Worm (Caenorhabditis elegans) whole organism, young adult: ENCODE data around the gene Y116A8C.44.

Source experiments
- B0261.1 ChIP-seq: sonication (generic microtip); optimal IDR thresholded peaks from 2 replicates; lab custom pipeline; 2016; ENCODE audit warnings: mild to moderate bottlenecking, missing genetic modification characterization, moderate library complexity, missing compliant biosample characterization
- B0336.3 ChIP-seq: fragments of 200-800 bp; sonication (Bioruptor generic); IDR thresholded peaks from 2 replicates; pipeline ENCODE4 v1.3.6; 2022; ENCODE audit warnings: missing genetic modification characterization, missing compliant biosample characterization
- F33H1.4 ChIP-seq: fragments of 200-800 bp; sonication (Bioruptor generic); IDR thresholded peaks from 2 replicates; pipeline ENCODE4 v1.3.6; 2022; ENCODE audit warnings: missing genetic modification reagents, missing genetic modification characterization, missing compliant biosample characterization
- F39B2.1 ChIP-seq: fragments of 200-800 bp; sonication (Bioruptor generic); IDR thresholded peaks from 2 replicates; pipeline ENCODE4 v1.3.6; 2022; ENCODE audit warnings: missing genetic modification reagents, missing genetic modification characterization, missing compliant biosample characterization
- F49E8.2 ChIP-seq: sonication (generic microtip); optimal IDR thresholded peaks from 3 replicates; lab custom pipeline; 2017; ENCODE audit warnings: missing genetic modification characterization, mild to moderate bottlenecking, missing compliant biosample characterization, antibody characterized with exemption, moderate library complexity; ENCODE audit not compliant: insufficient read depth
- F57C9.4 ChIP-seq: sonication (generic microtip); optimal IDR thresholded peaks from 2 replicates; lab custom pipeline; 2017; ENCODE audit warnings: mild to moderate bottlenecking, missing genetic modification characterization, missing compliant biosample characterization
- K12H6.12 ChIP-seq: fragments of 200-800 bp; sonication (Bioruptor generic); optimal IDR thresholded peaks from 2 replicates; lab custom pipeline; 2018; ENCODE audit warnings: mild to moderate bottlenecking, missing genetic modification characterization, missing compliant biosample characterization
- Y56A3A.18 ChIP-seq: fragments of 200-800 bp; sonication (Bioruptor generic); IDR thresholded peaks from 2 replicates; pipeline ENCODE4 v1.3.6; 2022; ENCODE audit warnings: missing genetic modification reagents, missing genetic modification characterization, missing compliant biosample characterization
- Y79H2A.3 ChIP-seq: fragments of 200-800 bp; sonication (Bioruptor generic); conservative IDR thresholded peaks from 2 replicates; pipeline ENCODE4 v1.3.6; 2022; ENCODE audit warnings: missing genetic modification reagents, missing genetic modification characterization, missing compliant biosample characterization
- ZK185.1 ChIP-seq: sonication (generic microtip); optimal IDR thresholded peaks from 2 replicates; lab custom pipeline; 2016; ENCODE audit warnings: mild to moderate bottlenecking, missing genetic modification characterization, missing compliant biosample characterization; ENCODE audit not compliant: poor library complexity, severe bottlenecking
- athp-1 ChIP-seq: sonication (generic microtip); optimal IDR thresholded peaks from 2 replicates; lab custom pipeline; 2017; ENCODE audit warnings: mild to moderate bottlenecking, missing genetic modification characterization, missing compliant biosample characterization
- attf-5 ChIP-seq: fragments of 200-800 bp; sonication (Bioruptor generic); optimal IDR thresholded peaks from 2 replicates; lab custom pipeline; 2018; ENCODE audit warnings: mild to moderate bottlenecking, missing genetic modification characterization, missing compliant biosample characterization
- attf-6 ChIP-seq: fragments of 200-800 bp; sonication (Bioruptor generic); IDR thresholded peaks from 2 replicates; pipeline ENCODE4 v1.3.6; 2022; ENCODE audit warnings: missing genetic modification reagents, missing genetic modification characterization, missing compliant biosample characterization
- bed-2 ChIP-seq: fragments of 200-800 bp; sonication (Bioruptor generic); IDR thresholded peaks from 2 replicates; pipeline ENCODE4 v1.3.6; 2022; ENCODE audit warnings: missing genetic modification reagents, missing genetic modification characterization, missing compliant biosample characterization
- ceh-58 ChIP-seq: fragments of 200-800 bp; sonication (Bioruptor generic); IDR thresholded peaks from 2 replicates; pipeline ENCODE4 v1.3.6; 2022; ENCODE audit warnings: missing genetic modification characterization, missing compliant biosample characterization
- die-1 ChIP-seq: sonication (generic microtip); optimal IDR thresholded peaks from 2 replicates; lab custom pipeline; 2016; ENCODE audit warnings: missing genotype, mild to moderate bottlenecking, missing genetic modification characterization, missing compliant biosample characterization
- egl-44 ChIP-seq: fragments of 200-800 bp; sonication (Bioruptor generic); IDR thresholded peaks from 2 replicates; pipeline ENCODE4 v1.3.6; 2022; ENCODE audit warnings: missing genetic modification reagents, missing genetic modification characterization, missing compliant biosample characterization
- him-1 ChIP-seq: sonication (generic microtip); optimal IDR thresholded peaks from 2 replicates; lab custom pipeline; 2016; ENCODE audit warnings: missing genotype, missing genetic modification reagents, missing genetic modification characterization, missing compliant biosample characterization
- hmg-20 ChIP-seq: fragments of 200-800 bp; sonication (Bioruptor generic); IDR thresholded peaks from 2 replicates; pipeline ENCODE4 v1.3.6; 2022; ENCODE audit warnings: missing genetic modification reagents, missing genetic modification characterization, missing compliant biosample characterization
- lin-26 ChIP-seq: fragments of 200-800 bp; sonication (Bioruptor generic); IDR thresholded peaks from 2 replicates; pipeline ENCODE4 v1.3.6; 2022; ENCODE audit warnings: missing genetic modification reagents, missing genetic modification characterization, missing compliant biosample characterization
- lin-54 ChIP-seq: fragments of 200-800 bp; sonication (Bioruptor generic); optimal IDR thresholded peaks from 2 replicates; lab custom pipeline; 2018; ENCODE audit warnings: mild to moderate bottlenecking, missing genetic modification characterization, missing compliant biosample characterization
- lir-1 ChIP-seq: fragments of 200-800 bp; sonication (Bioruptor generic); conservative IDR thresholded peaks from 2 replicates; pipeline ENCODE4 v1.3.6; 2022; ENCODE audit warnings: missing genetic modification reagents, missing genetic modification characterization, missing compliant biosample characterization
- madf-6 ChIP-seq: fragments of 200-800 bp; sonication (Bioruptor generic); IDR thresholded peaks from 2 replicates; pipeline ENCODE4 v1.3.6; 2022; ENCODE audit warnings: missing genetic modification reagents, missing genetic modification characterization, missing compliant biosample characterization
- madf-8 ChIP-seq: fragments of 200-800 bp; sonication (Bioruptor generic); conservative IDR thresholded peaks from 2 replicates; pipeline ENCODE4 v1.3.6; 2022; ENCODE audit warnings: missing genetic modification reagents, missing genetic modification characterization, missing compliant biosample characterization
- mcd-1 ChIP-seq: fragments of 200-800 bp; sonication (Bioruptor generic); IDR thresholded peaks from 2 replicates; pipeline ENCODE4 v1.3.6; 2022; ENCODE audit warnings: missing genetic modification reagents, missing genetic modification characterization, missing compliant biosample characterization
- nfyb-1 ChIP-seq: fragments of 200-800 bp; sonication (Bioruptor generic); IDR thresholded peaks from 2 replicates; pipeline ENCODE4 v1.3.6; 2022; ENCODE audit warnings: missing genetic modification reagents, missing genetic modification characterization, missing compliant biosample characterization
- nhr-179 ChIP-seq: sonication (generic microtip); optimal IDR thresholded peaks from 2 replicates; lab custom pipeline; 2016; ENCODE audit warnings: mild to moderate bottlenecking, missing genetic modification characterization, missing compliant biosample characterization
- nhr-90 ChIP-seq: sonication (generic microtip); optimal IDR thresholded peaks from 2 replicates; lab custom pipeline; 2016; ENCODE audit warnings: missing genotype, mild to moderate bottlenecking, missing genetic modification characterization, missing compliant biosample characterization
- snpc-1.1 ChIP-seq: sonication (generic microtip); optimal IDR thresholded peaks from 2 replicates; lab custom pipeline; 2017; ENCODE audit warnings: missing genetic modification characterization, mild to moderate bottlenecking, missing compliant biosample characterization, antibody characterized with exemption, moderate library complexity, missing genotype, missing genetic modification reagents; ENCODE audit not compliant: insufficient read depth
- snpc-3.4 ChIP-seq: sonication (generic microtip); optimal IDR thresholded peaks from 2 replicates; lab custom pipeline; 2017; ENCODE audit warnings: missing genetic modification characterization, mild to moderate bottlenecking, missing compliant biosample characterization, antibody characterized with exemption, moderate library complexity, missing genotype, missing genetic modification reagents
- snpc-4 ChIP-seq, 5 experiments: fragments of 150-350 bp in 1 of 5; sonication (generic microtip) in 4 of 5; optimal IDR thresholded peaks; 2 replicates each; lab custom pipeline; 2014 to 2018; ENCODE audit warnings: missing genetic modification characterization in 5 of 5, missing biosample characterization in 3 of 5, antibody characterized with exemption in 2 of 5, mild to moderate bottlenecking in 2 of 5, missing compliant biosample characterization in 2 of 5, missing genotype in 2 of 5, moderate library complexity in 2 of 5, missing genetic modification reagents in 1 of 5
- tbp1 ChIP-seq: fragments of 200-800 bp; sonication (Bioruptor generic); optimal IDR thresholded peaks from 2 replicates; lab custom pipeline; 2018; ENCODE audit warnings: mild to moderate bottlenecking, missing genetic modification characterization, missing compliant biosample characterization
- tbx-9 ChIP-seq: sonication (generic microtip); optimal IDR thresholded peaks from 2 replicates; lab custom pipeline; 2016; ENCODE audit warnings: borderline replicate concordance, missing genetic modification characterization, inconsistent platforms, missing compliant biosample characterization
- xnd-1 ChIP-seq: sonication (generic microtip); optimal IDR thresholded peaks from 2 replicates; lab custom pipeline; 2016; ENCODE audit warnings: missing genotype, missing genetic modification reagents, missing genetic modification characterization, missing compliant biosample characterization
- ztf-18 ChIP-seq: sonication (generic microtip); optimal IDR thresholded peaks from 2 replicates; lab custom pipeline; 2016; ENCODE audit warnings: missing genotype, mild to moderate bottlenecking, missing genetic modification characterization, missing compliant biosample characterization
- ztf-22 ChIP-seq: fragments of 200-800 bp; sonication (Bioruptor generic); optimal IDR thresholded peaks from 2 replicates; lab custom pipeline; 2018; ENCODE audit warnings: mild to moderate bottlenecking, missing genetic modification characterization, moderate library complexity, missing compliant biosample characterization
- ztf-28 ChIP-seq: fragments of 200-800 bp; sonication (Bioruptor generic); IDR thresholded peaks from 2 replicates; pipeline ENCODE4 v1.3.6; 2022; ENCODE audit warnings: missing genetic modification reagents, missing genetic modification characterization, missing compliant biosample characterization

Gene Y116A8C.44

DNA sequence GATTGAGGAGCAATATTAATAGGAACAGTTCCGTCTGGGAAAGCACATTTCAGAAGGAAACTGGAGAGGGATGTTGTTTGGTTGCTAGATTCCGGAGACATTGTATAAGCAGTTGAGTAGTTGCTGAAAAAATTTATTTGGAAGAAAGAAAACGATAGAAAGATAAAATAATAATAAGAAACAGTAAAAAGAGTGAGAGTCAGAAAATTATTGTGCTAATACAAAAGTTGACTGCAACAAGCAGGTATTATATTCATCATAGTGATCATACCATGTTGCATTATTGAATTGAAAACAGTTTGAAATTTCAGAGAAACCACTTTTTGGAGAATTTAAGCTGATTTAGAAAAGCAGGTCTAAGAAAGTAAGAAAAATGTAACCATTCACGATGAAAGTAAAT lies 18.4 kb downstream of the Y116A8C.44 start, which contains the start of gene Y116A8C.19:
TSS of gene Y116A8C.19 (minus strand) at position 101 of the 400 bp plus-strand sequence.
- TF ChIP-seq ztf-22 (GFP tag; lab: Kevin White, UChicago) (no peak), xnd-1 (tag; lab: Kevin White, UChicago) (no peak), lir-1 (GFP tag; lab: Robert Waterston, UW) (no peak), ztf-18 (no peak), him-1 (no peak), nhr-90 (tag; lab: Kevin White, UChicago) (no peak), tbp1 (GFP tag; lab: Kevin White, UChicago) (no peak), madf-6 (GFP tag; lab: Robert Waterston, UW) (no peak), ZK185.1 (no peak), Y56A3A.18 (GFP tag; lab: Robert Waterston, UW) (no peak), F39B2.1 (GFP tag; lab: Robert Waterston, UW) (no peak), B0336.3 (no peak), snpc-3.4 (no peak), hmg-20 (GFP tag; lab: Robert Waterston, UW) (no peak), F57C9.4 (tag; lab: Kevin White, UChicago) (no peak), mcd-1 (GFP tag; lab: Robert Waterston, UW) (no peak), attf-6 (GFP tag; lab: Robert Waterston, UW) (no peak)
- TF ChIP-seq, all 124 proteins: peak for 0

- TF ChIP-seq B0261.1: no peak
- no peak for TF ChIP-seq nfyb-1 (GFP tag; lab: Robert Waterston, UW)
- no peak for TF ChIP-seq nhr-179 (tag; lab: Kevin White, UChicago)
- TF ChIP-seq die-1 (tag; lab: Kevin White, UChicago): no peak
Measured at ce11 chrIV:17030494-17030893, 27.4 kb downstream of the Y116A8C.44 start, which contains the start of gene nhr-229. TSS of gene nhr-229 (minus strand) at chrIV:17030594.

ce11 chrIV:17026568-17026967 lies 31.4 kb downstream of the Y116A8C.44 start:
- TF ChIP-seq snpc-4 (GFP tag; optimal IDR thresholded peaks at IDR 0.05; lab: Kevin White, UChicago): no peak
- peak in 2 of 4 experiments; percentile 35 to 69 for TF ChIP-seq snpc-4 (tag; optimal IDR thresholded peaks at IDR 0.05; lab: Kevin White, UChicago)
- peak; percentile 72 for TF ChIP-seq attf-6 (GFP tag; lab: Robert Waterston, UW)
- TF ChIP-seq egl-44 (GFP tag; lab: Robert Waterston, UW): no peak

ce11 chrIV:17025017-17025416 lies 32.9 kb downstream of the Y116A8C.44 start, which contains the start of gene dct-13:
TSS of gene dct-13 (minus strand) at chrIV:17025117.
- TF ChIP-seq F49E8.2 (tag; lab: Kevin White, UChicago): no peak
- TF ChIP-seq F33H1.4: no peak
- TF ChIP-seq attf-6 (GFP tag; lab: Robert Waterston, UW): no peak
- no peak for TF ChIP-seq athp-1 (tag; lab: Kevin White, UChicago)
- TF ChIP-seq snpc-1.1 (tag; lab: Kevin White, UChicago): no peak
- no peak for TF ChIP-seq bed-2 (GFP tag; lab: Robert Waterston, UW)
- TF ChIP-seq lin-26 (GFP tag; lab: Robert Waterston, UW): no peak
- TF ChIP-seq K12H6.12 (tag; lab: Kevin White, UChicago): no peak
- no peak for TF ChIP-seq lin-54 (GFP tag; lab: Kevin White, UChicago)
- no peak for TF ChIP-seq ztf-28 (GFP tag; lab: Robert Waterston, UW)
- TF ChIP-seq madf-6 (GFP tag; lab: Robert Waterston, UW): no peak
- no peak for TF ChIP-seq attf-5 (GFP tag; lab: Kevin White, UChicago)
- TF ChIP-seq madf-8 (GFP tag; lab: Robert Waterston, UW): no peak
- TF ChIP-seq ceh-58 (GFP tag; lab: Robert Waterston, UW): no peak
- no peak for TF ChIP-seq lir-1 (GFP tag; lab: Robert Waterston, UW)
- no peak for TF ChIP-seq tbx-9 (tag; lab: Kevin White, UChicago)
- no peak for TF ChIP-seq Y79H2A.3 (GFP tag; lab: Robert Waterston, UW)
- TF ChIP-seq, all 124 proteins: peak for 0
